Worm (Caenorhabditis elegans) whole organism, early embryonic: ENCODE results near the gene F20D1.22.

Experiments used
- ama-1 ChIP-seq: fragments of 150-350 bp; optimal IDR thresholded peaks from 2 replicates; lab custom pipeline; 2014
- ets-7 ChIP-seq: sonication (generic microtip); optimal IDR thresholded peaks from 2 replicates; lab custom pipeline; 2016; ENCODE audit warnings: missing genotype, missing genetic modification characterization, missing compliant biosample characterization
- flt-1 ChIP-seq: fragments of 200-800 bp; sonication (Bioruptor generic); IDR thresholded peaks from 2 replicates; pipeline ENCODE4 v1.3.6; 2022; ENCODE audit warnings: missing genetic modification characterization, missing compliant biosample characterization
- hmg-4 ChIP-seq: fragments of 200-800 bp; sonication (Bioruptor generic); optimal IDR thresholded peaks from 2 replicates; lab custom pipeline; 2018; ENCODE audit warnings: mild to moderate bottlenecking, missing genetic modification characterization, missing compliant biosample characterization
- sea-1 ChIP-seq: fragments of 200-800 bp; sonication (Bioruptor generic); conservative IDR thresholded peaks from 2 replicates; pipeline ENCODE4 v1.3.6; 2022; ENCODE audit warnings: missing genetic modification characterization, missing compliant biosample characterization
- tbx-11 ChIP-seq: fragments of 200-800 bp; sonication (Bioruptor generic); IDR thresholded peaks from 2 replicates; pipeline ENCODE4 v1.3.6; 2022; ENCODE audit warnings: missing genetic modification characterization, missing compliant biosample characterization

DNA sequence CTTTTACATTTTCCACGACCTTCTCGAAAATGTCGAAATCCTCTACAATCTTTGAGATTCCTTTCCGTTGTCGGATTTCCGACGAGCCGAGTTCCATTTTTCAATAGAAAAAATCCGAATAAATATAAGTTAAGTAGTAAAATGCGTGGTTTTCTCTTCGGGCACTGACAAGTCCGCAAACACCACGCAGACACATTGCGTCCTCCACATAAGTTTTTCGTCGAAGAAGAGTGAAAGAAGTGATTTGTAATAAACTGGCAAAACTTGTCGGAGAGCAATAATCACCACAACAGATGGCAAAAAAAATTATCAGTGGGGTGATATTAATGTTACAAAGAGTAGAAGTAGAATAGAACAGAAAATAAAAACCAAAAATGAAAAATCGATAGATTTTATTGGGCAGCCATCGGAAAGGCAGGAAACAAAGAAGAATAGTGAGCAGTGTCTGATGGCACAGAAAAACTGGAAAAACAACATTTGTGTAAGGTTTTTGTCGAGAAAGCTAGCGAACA is 40.3 kb downstream of the F20D1.22 start, which contains the start of gene ergi-2:
- no peak for TF ChIP-seq sea-1
- no peak for TF ChIP-seq ets-7 (tag; lab: Kevin White, UChicago)
- TF ChIP-seq tbx-11 (GFP tag; lab: Robert Waterston, UW): no peak
- no peak for TF ChIP-seq flt-1 (GFP tag; lab: Robert Waterston, UW)
- TF ChIP-seq ama-1 (lab: Kevin White, UChicago): no peak
- TF ChIP-seq hmg-4: no peak
